Worm (Caenorhabditis elegans) whole organism, L4 larva: ENCODE measurements around the gene gcy-3.

Experiments used
- Y48G9A.11 ChIP-seq: fragments of 200-800 bp; sonication (Bioruptor generic); IDR thresholded peaks from 2 replicates; pipeline ENCODE4 v1.3.6; 2022; ENCODE audit warnings: missing genetic modification reagents, missing genetic modification characterization, missing compliant biosample characterization
- ZK546.5 ChIP-seq, 2 experiments: sonication (generic microtip); optimal IDR thresholded peaks; 2 replicates each; lab custom pipeline; 2017; ENCODE audit warnings: missing biosample characterization in 2 of 2, missing genetic modification characterization in 2 of 2
- ceh-62 ChIP-seq: sonication (generic microtip); optimal IDR thresholded peaks from 2 replicates; lab custom pipeline; 2017; ENCODE audit warnings: missing biosample characterization, missing genetic modification characterization
- jun-1 ChIP-seq: fragments of 150-350 bp; optimal IDR thresholded peaks from 2 replicates; lab custom pipeline; 2014; ENCODE audit warnings: missing biosample characterization, missing genetic modification reagents, missing genetic modification characterization
- nhr-77 ChIP-seq: fragments of 150-350 bp; optimal IDR thresholded peaks from 2 replicates; lab custom pipeline; 2014; ENCODE audit warnings: missing biosample characterization, missing genetic modification characterization
- snpc-4 ChIP-seq: fragments of 150-350 bp; optimal IDR thresholded peaks from 2 replicates; lab custom pipeline; 2014; ENCODE audit warnings: missing biosample characterization, missing genetic modification characterization
- unc-130 ChIP-seq: sonication (generic microtip); optimal IDR thresholded peaks from 2 replicates; lab custom pipeline; 2016; ENCODE audit warnings: missing genetic modification reagents, missing genetic modification characterization, missing compliant biosample characterization
- zag-1 ChIP-seq: fragments of 150-350 bp; optimal IDR thresholded peaks from 2 replicates; lab custom pipeline; 2014; ENCODE audit warnings: missing biosample characterization, missing genetic modification characterization

ce11 chrII:9516836-9517235 lies 9.8 kb upstream of the gcy-3 start, which contains the start of gene gcy-1:
- TF ChIP-seq zag-1 (tag; lab: Kevin White, UChicago), result no peak
- no peak for TF ChIP-seq ceh-62 (tag; lab: Kevin White, UChicago)
- no peak for TF ChIP-seq ZK546.5 (tag; optimal IDR thresholded peaks at IDR 0.05; lab: Kevin White, UChicago)
- no peak for TF ChIP-seq Y48G9A.11 (GFP tag; lab: Robert Waterston, UW)
- no peak for TF ChIP-seq nhr-77 (tag; lab: Kevin White, UChicago)
- TF ChIP-seq unc-130, result no peak
- no peak for TF ChIP-seq jun-1
- TF ChIP-seq snpc-4 (tag; lab: Kevin White, UChicago), result no peak
